Worm (Caenorhabditis elegans): ENCODE results near the gene mcm-6.

mcm-6 gene

ce11 chrIII:9752852-9753251, 41.3 kb upstream of the mcm-6 start, which contains the start of gene ech-6 (continued):
- no peak for TF ChIP-seq nhr-25 (tag; optimal IDR thresholded peaks at IDR 0.05; ENCODE audit: borderline replicate concordance, insufficient read depth)

- TF ChIP-seq hmg-1.1 (GFP tag; IDR thresholded peaks at IDR 0.05) (no peak), daf-16 (GFP tag; optimal IDR thresholded peaks at IDR 0.05) (no peak), daf-16 (tag; optimal IDR thresholded peaks at IDR 0.05) (no peak), ceh-20 (GFP tag; IDR thresholded peaks at IDR 0.05) (no peak), ctbp-1 (GFP tag; IDR thresholded peaks at IDR 0.05) (no peak)
Measured at ce11 chrIII:9757414-9757813, 36.8 kb upstream of the mcm-6 start, which contains the start of gene vps-53. TSS of gene vps-53 (minus strand) at chrIII:9757514.

- peak; percentile 51 for TF ChIP-seq lin-38 (GFP tag; IDR thresholded peaks at IDR 0.05)
- TF ChIP-seq lsy-2 (tag; optimal IDR thresholded peaks at IDR 0.05) = no peak
Measured at ce11 chrIII:9758848-9759247, 35.3 kb upstream of the mcm-6 start, which contains the start of gene rmd-1. TSS of gene rmd-1 (plus strand) at chrIII:9759094.

- no peak for TF ChIP-seq jun-1 (tag; optimal IDR thresholded peaks at IDR 0.05)
- TF ChIP-seq nhr-41 (GFP tag; IDR thresholded peaks at IDR 0.05) = no peak
- no peak for TF ChIP-seq dmd-6 (GFP tag; IDR thresholded peaks at IDR 0.05)
- peak; percentile 22 for TF ChIP-seq aha-1 (tag)
Measured at ce11 chrIII:9760184-9760583, 34.0 kb upstream of the mcm-6 start.

ce11 chrIII:9762093-9762748, 31.9 kb upstream of the mcm-6 start, which contains the start of gene gcc-2:
TSS of gene gcc-2 (minus strand) at chrIII:9762143.
- TF ChIP-seq nhr-42 (GFP tag; IDR thresholded peaks at IDR 0.05) = no peak
- peak; percentile 9 for TF ChIP-seq mes-2 (tag; optimal IDR thresholded peaks at IDR 0.05; ENCODE audit: poor library complexity, severe bottlenecking)
- TF ChIP-seq ceh-44 (GFP tag; IDR thresholded peaks at IDR 0.05) = no peak
- TF ChIP-seq hlh-30 (tag; optimal IDR thresholded peaks at IDR 0.05; ENCODE audit: insufficient read depth) = no peak
- TF ChIP-seq nhr-25 (tag; optimal IDR thresholded peaks at IDR 0.05; ENCODE audit: borderline replicate concordance, insufficient read depth) = no peak
- no peak for TF ChIP-seq Y5F2A.4 (GFP tag; optimal IDR thresholded peaks at IDR 0.05)
- no peak for TF ChIP-seq ceh-32 (tag; optimal IDR thresholded peaks at IDR 0.05; ENCODE audit: poor library complexity)
- peak; percentile 13 for TF ChIP-seq aha-1 (tag)
- TF ChIP-seq ceh-62 (tag; optimal IDR thresholded peaks at IDR 0.05) = no peak

ce11 chrIII:9764718-9765117, 29.4 kb upstream of the mcm-6 start:
- peak; percentile 53 for TF ChIP-seq egl-43 (GFP tag; IDR thresholded peaks at IDR 0.05)
- TF ChIP-seq aly-2 (tag; optimal IDR thresholded peaks at IDR 0.05) = no peak
- TF ChIP-seq hmg-1.1 (GFP tag; IDR thresholded peaks at IDR 0.05) = 0 out of 2 replicates have a peak, but pooled peaks have one; percentile 18
- 0 out of 2 replicates have a peak, but pooled peaks have one; percentile 7 for TF ChIP-seq ctbp-1 (GFP tag; IDR thresholded peaks at IDR 0.05)
- TF ChIP-seq mdt-29 (GFP tag; IDR thresholded peaks at IDR 0.05) = peak; percentile 15; the same call in 1 of the 2 replicates
- no peak for TF ChIP-seq nhr-76 (tag; optimal IDR thresholded peaks at IDR 0.05)
- no peak for TF ChIP-seq lin-38 (GFP tag; IDR thresholded peaks at IDR 0.05)
- TF ChIP-seq unc-62 (GFP tag; optimal IDR thresholded peaks at IDR 0.05 in 1 of 2) = peak in 1 of 2 experiments; percentile 68
- TF ChIP-seq unc-62 (tag; optimal IDR thresholded peaks at IDR 0.05) = no peak
- TF ChIP-seq set-16 (GFP tag; IDR thresholded peaks at IDR 0.05) = peak; percentile 62; the same call in 1 of the 2 replicates

ce11 chrIII:9765465-9765900, 28.7 kb upstream of the mcm-6 start:
- TF ChIP-seq lin-38 (GFP tag; IDR thresholded peaks at IDR 0.05) = peak; percentile 94
- peak; percentile 92 for TF ChIP-seq T20F7.1 (GFP tag; optimal IDR thresholded peaks at IDR 0.05)
- TF ChIP-seq zip-2 (tag; optimal IDR thresholded peaks at IDR 0.05) = peak; percentile 82
- TF ChIP-seq F49E8.2 (tag; optimal IDR thresholded peaks at IDR 0.05; ENCODE audit: borderline replicate concordance) = no peak
- peak; percentile 99 for TF ChIP-seq saeg-2 (GFP tag; IDR thresholded peaks at IDR 0.05)
- peak; percentile 97 for TF ChIP-seq nhr-77 (tag; optimal IDR thresholded peaks at IDR 0.05)
- TF ChIP-seq nhr-76 (tag; optimal IDR thresholded peaks at IDR 0.05) = peak; percentile 74
- peak; percentile 96 for TF ChIP-seq Y105C5A.15 (GFP tag; IDR thresholded peaks at IDR 0.05)
- peak; percentile 99 for TF ChIP-seq mxl-3 (GFP tag; optimal IDR thresholded peaks at IDR 0.05)
- TF ChIP-seq nhr-237 (tag; optimal IDR thresholded peaks at IDR 0.05) = peak; percentile 37
- TF ChIP-seq F10B5.3 (tag; optimal IDR thresholded peaks at IDR 0.05) = peak; percentile 91
- peak; percentile 96 for TF ChIP-seq tra-1 (GFP tag; IDR thresholded peaks at IDR 0.05)
- peak; percentile 19 for TF ChIP-seq egl-27 (tag; optimal IDR thresholded peaks at IDR 0.05)
- TF ChIP-seq ceh-32 (tag; optimal IDR thresholded peaks at IDR 0.05; ENCODE audit: poor library complexity) = peak; percentile 75
- peak; percentile 94 for TF ChIP-seq dmd-9 (GFP tag; IDR thresholded peaks at IDR 0.05)
